Worm (Caenorhabditis elegans) whole organism, young adult: ENCODE measurements around the gene T28B11.1.

ENCODE experiments used
- ama-1 ChIP-seq, 3 experiments: fragments of 150-350 bp in 1 of 3; sonication (generic microtip) in 2 of 3; optimal IDR thresholded peaks; 2 replicates each; lab custom pipeline; 2014 to 2018; ENCODE audit warnings: missing biosample characterization in 2 of 3, missing genetic modification characterization in 2 of 3, missing genetic modification reagents in 2 of 3
- ccch-3 ChIP-seq: fragments of 200-800 bp; sonication (Bioruptor generic); optimal IDR thresholded peaks from 2 replicates; lab custom pipeline; 2018; ENCODE audit warnings: mild to moderate bottlenecking, missing genetic modification characterization, missing compliant biosample characterization
- egl-44 ChIP-seq: fragments of 200-800 bp; sonication (Bioruptor generic); IDR thresholded peaks from 2 replicates; pipeline ENCODE4 v1.3.6; 2022; ENCODE audit warnings: missing genetic modification reagents, missing genetic modification characterization, missing compliant biosample characterization
- gei-17 ChIP-seq: fragments of 200-800 bp; sonication (Bioruptor generic); optimal IDR thresholded peaks from 2 replicates; lab custom pipeline; 2018; ENCODE audit warnings: mild to moderate bottlenecking, missing genetic modification characterization, missing compliant biosample characterization
- nhr-27 ChIP-seq: fragments of 200-800 bp; sonication (Bioruptor generic); optimal IDR thresholded peaks from 2 replicates; lab custom pipeline; 2018; ENCODE audit warnings: mild to moderate bottlenecking, missing genetic modification characterization, moderate library complexity, missing compliant biosample characterization
- nhr-80 ChIP-seq: sonication (generic microtip); optimal IDR thresholded peaks from 2 replicates; lab custom pipeline; 2016; ENCODE audit warnings: missing genetic modification characterization, missing compliant biosample characterization
- nhr-90 ChIP-seq: sonication (generic microtip); optimal IDR thresholded peaks from 2 replicates; lab custom pipeline; 2016; ENCODE audit warnings: missing genotype, mild to moderate bottlenecking, missing genetic modification characterization, missing compliant biosample characterization
- unc-130 ChIP-seq: sonication (generic microtip); optimal IDR thresholded peaks from 2 replicates; lab custom pipeline; 2016; ENCODE audit warnings: missing genetic modification reagents, missing genetic modification characterization, missing compliant biosample characterization
- ztf-6 ChIP-seq: fragments of 200-800 bp; sonication (Bioruptor generic); IDR thresholded peaks from 2 replicates; pipeline ENCODE4 v1.3.6; 2022; ENCODE audit warnings: missing genetic modification reagents, missing genetic modification characterization, missing compliant biosample characterization

- no peak for TF ChIP-seq egl-44 (GFP tag; lab: Robert Waterston, UW)
- no peak for TF ChIP-seq ztf-6
- no peak for TF ChIP-seq unc-130 (GFP tag; lab: Kevin White, UChicago)
- no peak for TF ChIP-seq gei-17 (GFP tag; lab: Kevin White, UChicago)
- TF ChIP-seq nhr-80 = no peak
- no peak for TF ChIP-seq ama-1 (optimal IDR thresholded peaks at IDR 0.05; lab: Kevin White, UChicago)
- TF ChIP-seq ama-1 (GFP tag; optimal IDR thresholded peaks at IDR 0.05; lab: Kevin White, UChicago) = no peak
- no peak for TF ChIP-seq nhr-90 (tag; lab: Kevin White, UChicago)
- no peak for TF ChIP-seq nhr-27 (tag; lab: Kevin White, UChicago)
- TF ChIP-seq ccch-3 = no peak
Observed at ce11 chrV:10771390-10771789, 39.2 kb upstream of the T28B11.1 start, which contains the start of gene D1054.3.
